Fruit fly (Drosophila melanogaster): ENCODE measurements around the gene CG12590.

DNA sequence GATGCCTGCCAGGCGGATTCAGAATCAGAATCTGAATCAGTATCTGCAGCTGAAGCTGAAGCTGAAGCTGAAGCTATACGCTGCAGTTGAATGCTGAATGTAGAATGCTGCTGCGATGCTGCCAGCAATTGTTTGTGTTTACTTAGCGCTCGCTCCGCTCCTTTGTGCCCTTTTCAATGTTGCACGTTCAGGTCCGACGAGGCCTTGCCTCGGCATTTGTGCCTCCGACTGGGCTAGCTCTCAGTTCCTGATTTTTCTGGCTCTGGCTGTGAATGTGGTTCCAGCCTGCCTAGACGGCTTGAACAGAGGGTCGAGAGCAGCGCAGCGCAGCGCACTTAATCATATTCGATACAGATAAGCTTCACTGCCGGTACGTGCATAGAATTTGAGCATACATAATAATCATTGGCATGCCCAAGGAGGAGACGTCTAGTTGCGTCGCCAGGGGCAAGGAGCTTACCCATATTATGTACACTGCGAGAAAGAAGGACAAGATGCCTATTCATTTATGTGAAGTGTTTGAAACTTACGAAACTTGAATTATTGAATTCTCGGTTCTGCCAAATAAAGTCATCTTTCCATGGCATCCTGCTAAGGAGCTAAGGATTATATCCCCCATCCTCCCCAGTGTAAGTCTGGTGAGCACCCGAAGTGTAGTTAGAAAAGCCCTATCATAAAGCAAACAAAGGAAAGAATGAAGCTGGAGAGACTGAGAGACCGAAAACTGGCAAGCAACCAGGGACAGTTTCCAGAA lies 38.8 kb upstream of the CG12590 start:
- TF ChIP-seq insv (optimal IDR thresholded peaks at IDR 0.05) (no peak), Myc (optimal IDR thresholded peaks at IDR 0.05) (no peak), Sin3A (optimal IDR thresholded peaks at IDR 0.05) (no peak), ttk (optimal IDR thresholded peaks at IDR 0.05) (no peak), h (optimal IDR thresholded peaks at IDR 0.05) (no peak), psq (optimal IDR thresholded peaks at IDR 0.05) (no peak)

All from Kc167 (cell line).